Fruit fly (Drosophila melanogaster) whole organism, pupa: ENCODE data around the gene Bap111.

ENCODE experiments used
- CG15710 ChIP-seq: fragments of 200-800 bp; sonication (Bioruptor generic); optimal IDR thresholded peaks from 2 replicates; lab custom pipeline; 2018; ENCODE audit warnings: missing biosample characterization, mild to moderate bottlenecking, missing genetic modification characterization, moderate library complexity
- CG32121 ChIP-seq: fragments of 200-800 bp; sonication (Bioruptor generic); IDR thresholded peaks from 2 replicates; pipeline ENCODE4 v1.3.6; 2022; ENCODE audit warnings: missing biosample characterization, missing genetic modification characterization
- CG8159 ChIP-seq: fragments of 200-800 bp; sonication (Bioruptor generic); optimal IDR thresholded peaks from 3 replicates; lab custom pipeline; 2018; ENCODE audit warnings: missing biosample characterization, mild to moderate bottlenecking, missing genetic modification characterization, moderate library complexity
- Ets98B ChIP-seq: fragments of 200-800 bp; sonication (Bioruptor generic); IDR thresholded peaks from 2 replicates; pipeline ENCODE4 v1.3.6; 2022; ENCODE audit warnings: missing biosample characterization, missing genetic modification characterization

DNA sequence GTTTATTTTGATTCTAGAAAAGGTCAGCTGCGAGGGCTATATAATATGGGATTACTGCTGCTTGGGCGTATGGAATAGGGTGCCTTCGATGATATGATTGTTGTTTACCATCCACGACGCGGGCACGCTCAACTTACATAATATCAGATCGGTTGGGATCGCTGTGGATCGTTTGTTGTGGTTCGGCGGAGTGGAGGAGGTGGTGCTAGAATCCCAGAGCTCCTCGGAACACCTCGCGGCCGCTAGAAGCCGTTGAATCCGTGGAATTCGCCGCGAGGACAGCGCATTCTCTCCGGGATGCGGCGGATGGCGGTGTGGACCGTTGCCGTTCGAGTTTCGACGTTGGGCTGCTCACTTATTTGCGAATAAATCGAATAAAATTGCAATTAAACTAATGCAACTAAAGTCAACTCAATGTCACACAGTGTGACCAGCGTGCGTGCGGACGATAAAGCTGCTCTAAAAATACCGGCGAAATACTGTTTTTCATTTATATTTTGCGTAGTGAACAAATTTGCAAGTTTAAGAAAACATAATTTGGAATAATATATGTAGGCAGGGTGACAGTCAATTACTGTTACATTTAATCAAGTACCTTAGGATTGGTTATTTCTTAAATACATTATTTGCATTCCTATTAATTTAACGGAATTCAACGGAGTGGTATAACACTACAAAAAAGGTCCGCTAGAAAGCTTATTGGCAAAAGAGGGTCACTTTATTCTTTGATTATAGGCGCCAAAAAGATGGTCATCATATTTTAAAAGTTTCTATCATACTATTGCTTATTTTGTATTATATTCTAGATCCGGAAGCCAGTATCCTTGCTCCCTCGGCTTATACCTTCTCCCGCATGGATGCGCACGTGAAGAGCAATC lies 45.6 kb upstream of the Bap111 start, which contains the start of gene CG7766:
- TF ChIP-seq CG15710 (tag; lab: Kevin White, UChicago) (no peak), Ets98B (GFP tag; lab: Robert Waterston, UW) (no peak), CG32121 (no peak), CG8159 (tag; lab: Kevin White, UChicago) (no peak)
